Worm (Caenorhabditis elegans): ENCODE data around the gene gln-3.

Gene gln-3

DNA sequence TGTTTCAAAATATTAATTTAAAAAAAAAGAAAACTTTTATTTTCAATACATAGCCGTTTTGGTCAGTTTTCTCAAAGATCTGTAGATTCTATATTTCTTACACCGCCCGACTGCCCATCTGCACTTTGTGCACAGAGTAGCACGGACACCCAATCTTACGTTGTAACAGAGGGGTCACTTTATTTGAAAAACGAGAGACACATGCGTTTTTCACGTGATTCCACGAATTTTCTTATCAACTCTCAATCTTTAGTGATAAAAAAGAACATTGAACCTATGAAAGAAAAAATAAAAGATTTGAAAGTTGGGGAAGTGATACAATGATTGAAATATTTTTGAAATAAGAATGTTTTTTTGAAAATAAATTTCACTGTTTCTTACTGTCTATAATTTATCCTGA lies 848 bp upstream of the gln-3 start (continued):
- TF ChIP-seq snpc-4 (tag; optimal IDR thresholded peaks at IDR 0.05) (no peak), ama-1 (optimal IDR thresholded peaks at IDR 0.05) (peak; percentile 50), ztf-1 (GFP tag; conservative IDR thresholded peaks at IDR 0.05) (no peak), ztf-4 (tag; optimal IDR thresholded peaks at IDR 0.05) (no peak), lin-11 (tag; optimal IDR thresholded peaks at IDR 0.05) (no peak), R02D3.7 (tag; optimal IDR thresholded peaks at IDR 0.05) (no peak), nhr-237 (tag; optimal IDR thresholded peaks at IDR 0.05) (no peak), skn-1 (tag; optimal IDR thresholded peaks at IDR 0.05) (no peak), aly-2 (tag; optimal IDR thresholded peaks at IDR 0.05) (no peak), nhr-21 (tag; optimal IDR thresholded peaks at IDR 0.05) (peak; percentile 36), F13H6.1 (tag; optimal IDR thresholded peaks at IDR 0.05) (peak; percentile 68), sma-9 (GFP tag; optimal IDR thresholded peaks at IDR 0.05) (peak; percentile 82), sma-9 (tag; optimal IDR thresholded peaks at IDR 0.05) (no peak), elt-3 (tag; optimal IDR thresholded peaks at IDR 0.05) (no peak), dmd-4 (tag; optimal IDR thresholded peaks at IDR 0.05) (no peak), mbf-1 (tag; optimal IDR thresholded peaks at IDR 0.05) (no peak), nhr-77 (tag; optimal IDR thresholded peaks at IDR 0.05) (no peak), peb-1 (tag; optimal IDR thresholded peaks at IDR 0.05) (no peak), nhr-129 (tag; optimal IDR thresholded peaks at IDR 0.05) (peak; percentile 25), C34F6.9 (tag; optimal IDR thresholded peaks at IDR 0.05) (no peak), fos-1 (tag; optimal IDR thresholded peaks at IDR 0.05) (no peak), Y55F3AM.14 (GFP tag; optimal IDR thresholded peaks at IDR 0.05) (no peak), unc-39 (tag; optimal IDR thresholded peaks at IDR 0.05) (no peak), mab-5 (tag; optimal IDR thresholded peaks at IDR 0.05) (no peak), ZK546.5 (tag; optimal IDR thresholded peaks at IDR 0.05) (no peak)

DNA sequence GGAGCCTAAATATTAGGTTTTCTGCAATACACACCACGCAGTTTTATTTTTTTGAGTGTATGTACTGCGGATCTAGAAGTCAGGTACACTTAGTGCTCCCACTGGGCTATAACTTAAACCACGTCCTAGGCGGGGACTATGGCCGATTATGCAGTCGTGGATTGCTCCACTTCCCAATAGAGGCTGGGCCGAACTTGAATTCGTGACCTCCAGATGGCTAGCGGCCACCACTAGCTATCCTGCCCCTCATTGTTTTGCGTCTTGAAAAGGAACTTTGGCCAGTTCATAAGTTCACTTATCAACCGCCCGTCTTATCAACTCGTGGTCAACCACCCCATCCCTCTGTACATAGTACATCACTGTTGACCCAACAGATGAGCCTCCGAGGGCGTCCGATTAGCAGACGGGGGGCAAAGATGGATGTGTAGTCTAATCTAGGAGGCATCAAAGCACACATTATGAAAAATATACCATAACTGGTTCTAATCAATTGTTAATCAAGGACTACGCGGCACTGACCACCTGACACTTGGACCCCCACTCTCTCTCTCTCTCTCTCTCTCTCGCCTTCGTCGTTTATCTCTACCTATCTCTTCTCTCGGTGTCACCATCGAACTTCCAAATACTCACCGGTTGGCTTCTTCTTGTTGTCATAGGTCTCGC lies 904 bp downstream of the gln-3 start:
- TF ChIP-seq nhr-21 (tag; optimal IDR thresholded peaks at IDR 0.05) (peak; percentile 86), nhr-23 (tag; optimal IDR thresholded peaks at IDR 0.05) (no peak), ztf-1 (GFP tag; conservative IDR thresholded peaks at IDR 0.05) (no peak), skn-1 (tag; optimal IDR thresholded peaks at IDR 0.05) (no peak), ama-1 (optimal IDR thresholded peaks at IDR 0.05) (peak; percentile 39), sma-9 (GFP tag; optimal IDR thresholded peaks at IDR 0.05) (peak; percentile 63), sma-9 (tag; optimal IDR thresholded peaks at IDR 0.05) (no peak), C34F6.9 (tag; optimal IDR thresholded peaks at IDR 0.05) (peak; percentile 5), mdl-1 (tag; optimal IDR thresholded peaks at IDR 0.05) (peak in 1 of 2 experiments; percentile 2), egl-27 (tag; optimal IDR thresholded peaks at IDR 0.05) (no peak), Y55F3AM.14 (GFP tag; optimal IDR thresholded peaks at IDR 0.05) (no peak), peb-1 (tag; optimal IDR thresholded peaks at IDR 0.05) (no peak), nhr-25 (tag; optimal IDR thresholded peaks at IDR 0.05) (peak; percentile 41), F13H6.1 (tag; optimal IDR thresholded peaks at IDR 0.05) (peak; percentile 45), zag-1 (tag; optimal IDR thresholded peaks at IDR 0.05) (no peak), sma-3 (GFP tag; optimal IDR thresholded peaks at IDR 0.05) (peak; percentile 50), nhr-237 (tag; optimal IDR thresholded peaks at IDR 0.05) (no peak), gmeb-1 (tag; optimal IDR thresholded peaks at IDR 0.05) (peak; percentile 29), nhr-129 (tag; optimal IDR thresholded peaks at IDR 0.05) (peak; percentile 72)

DNA sequence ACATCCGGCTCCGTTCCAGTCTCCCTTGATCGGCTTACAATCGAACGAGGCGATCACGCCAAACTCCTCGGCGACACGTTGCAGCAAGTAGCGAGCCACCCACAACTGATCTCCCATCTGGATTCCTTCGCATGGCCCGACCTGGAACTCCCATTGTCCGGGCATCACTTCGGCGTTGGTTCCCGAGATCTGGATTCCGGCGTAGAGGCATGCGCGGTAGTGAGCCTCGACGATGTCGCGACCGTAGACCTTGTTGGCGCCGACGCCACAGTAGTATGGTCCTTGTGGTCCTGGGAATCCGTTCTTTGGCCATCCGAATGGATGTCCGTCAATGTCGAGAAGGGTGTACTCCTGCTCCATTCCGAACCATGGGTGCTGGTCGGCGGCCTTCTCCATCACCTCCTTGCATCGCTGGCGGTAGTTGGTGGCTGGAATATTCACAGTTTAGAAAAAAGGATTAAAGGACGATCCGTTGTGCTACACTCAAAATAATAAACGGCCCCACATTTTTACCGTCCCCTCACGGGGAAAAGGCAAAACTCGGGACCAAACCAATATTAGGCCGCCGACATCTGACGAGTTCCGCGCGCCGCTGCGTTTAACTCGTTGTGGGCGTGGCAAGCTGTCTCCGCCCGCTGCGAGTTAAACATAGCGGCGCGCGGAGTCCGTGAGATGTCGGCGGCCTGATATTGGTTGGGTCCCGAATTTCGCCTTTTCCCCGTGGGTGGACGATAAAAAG lies 1.6 kb downstream of the gln-3 start:
- TF ChIP-seq nhr-12 (tag; optimal IDR thresholded peaks at IDR 0.05) (no peak), nhr-237 (tag; optimal IDR thresholded peaks at IDR 0.05) (no peak), unc-55 (GFP tag; optimal IDR thresholded peaks at IDR 0.05) (no peak), unc-62 (GFP tag; optimal IDR thresholded peaks at IDR 0.05) (no peak), nhr-21 (tag; optimal IDR thresholded peaks at IDR 0.05) (no peak), unc-39 (tag; optimal IDR thresholded peaks at IDR 0.05) (no peak), lin-39 (tag; optimal IDR thresholded peaks at IDR 0.05) (no peak), ceh-16 (tag; optimal IDR thresholded peaks at IDR 0.05) (no peak)

DNA sequence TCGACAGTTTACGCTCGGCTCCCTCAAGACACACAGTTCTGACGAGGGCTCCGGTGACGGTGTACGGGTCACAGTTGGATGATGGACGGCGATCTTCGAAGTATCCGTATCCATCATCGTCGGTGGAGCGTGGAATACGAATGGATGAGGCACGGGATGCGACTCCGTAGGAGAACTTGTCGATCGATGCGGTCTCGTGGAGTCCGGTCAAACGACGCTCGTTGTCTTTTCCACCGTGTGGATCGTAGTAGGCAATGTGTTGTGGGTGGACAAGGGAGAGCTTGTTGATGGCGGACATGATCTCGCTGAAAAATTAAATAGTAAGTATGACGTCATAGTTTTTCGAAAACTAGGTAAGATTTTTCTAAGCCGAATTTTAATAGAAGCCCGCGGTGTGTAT lies 2.5 kb downstream of the gln-3 start:
- TF ChIP-seq sma-3 (GFP tag; optimal IDR thresholded peaks at IDR 0.05): peak; percentile 34
- TF ChIP-seq ztf-11 (tag; optimal IDR thresholded peaks at IDR 0.05): no peak
- TF ChIP-seq nhr-129 (tag; optimal IDR thresholded peaks at IDR 0.05): peak; percentile 2
